Worm (Caenorhabditis elegans) whole organism, L4/young adult: ENCODE data around the gene rnp-2.

Source experiments
- W03F9.2 ChIP-seq: fragments of 150-350 bp; optimal IDR thresholded peaks from 2 replicates; lab custom pipeline; 2014; ENCODE audit warnings: missing biosample characterization, missing genetic modification characterization
- dao-5 ChIP-seq: sonication (generic microtip); optimal IDR thresholded peaks from 2 replicates; lab custom pipeline; 2016; ENCODE audit warnings: missing genotype, missing genetic modification characterization, moderate library complexity, missing compliant biosample characterization
- him-1 ChIP-seq: sonication (generic microtip); optimal IDR thresholded peaks from 2 replicates; lab custom pipeline; 2016; ENCODE audit warnings: missing genotype, missing genetic modification reagents, missing genetic modification characterization, missing compliant biosample characterization

ce11 chrIV:4177560-4177959 is 5.7 kb downstream of the rnp-2 start:
- TF ChIP-seq W03F9.2: no peak
- no peak for TF ChIP-seq him-1 (tag; lab: Kevin White, UChicago)
- TF ChIP-seq dao-5: no peak
